Worm (Caenorhabditis elegans) whole organism, mixed stage, embryonic: Measurements from ENCODE around the gene F54F7.10.

Source experiments
- M03D4.4 ChIP-seq: sonication (generic microtip); optimal IDR thresholded peaks from 2 replicates; lab custom pipeline; 2017; ENCODE audit warnings: mild to moderate bottlenecking, missing genetic modification characterization, missing compliant biosample characterization
- bed-3 ChIP-seq: fragments of 200-800 bp; sonication (Bioruptor generic); optimal IDR thresholded peaks from 3 replicates; lab custom pipeline; 2018; ENCODE audit warnings: mild to moderate bottlenecking, missing genetic modification characterization, moderate library complexity, missing compliant biosample characterization
- blmp-1 ChIP-seq: fragments of 150-350 bp; optimal IDR thresholded peaks from 2 replicates; lab custom pipeline; 2014; ENCODE audit warnings: missing biosample characterization, missing genetic modification characterization
- ceh-39 ChIP-seq: fragments of 150-350 bp; optimal IDR thresholded peaks from 2 replicates; lab custom pipeline; 2014; ENCODE audit warnings: missing biosample characterization, missing genetic modification characterization
- ceh-43 ChIP-seq: fragments of 200-800 bp; sonication (Bioruptor generic); optimal IDR thresholded peaks from 2 replicates; lab custom pipeline; 2018; ENCODE audit warnings: mild to moderate bottlenecking, missing genetic modification characterization, moderate library complexity, missing compliant biosample characterization
- ceh-83 ChIP-seq: fragments of 200-800 bp; sonication (Bioruptor generic); optimal IDR thresholded peaks from 2 replicates; lab custom pipeline; 2018; ENCODE audit warnings: mild to moderate bottlenecking, missing genetic modification characterization, missing compliant biosample characterization
- ces-1 ChIP-seq: fragments of 150-350 bp; optimal IDR thresholded peaks from 2 replicates; lab custom pipeline; 2014; ENCODE audit warnings: missing biosample characterization, missing genetic modification reagents, missing genetic modification characterization
- cnd-1 ChIP-seq: fragments of 200-800 bp; sonication (Bioruptor generic); optimal IDR thresholded peaks from 2 replicates; lab custom pipeline; 2018; ENCODE audit warnings: mild to moderate bottlenecking, missing genetic modification characterization, missing compliant biosample characterization
- drap-1 ChIP-seq: fragments of 200-800 bp; sonication (Bioruptor generic); optimal IDR thresholded peaks from 3 replicates; lab custom pipeline; 2018; ENCODE audit warnings: mild to moderate bottlenecking, missing genetic modification characterization, missing compliant biosample characterization
- flh-1 ChIP-seq: fragments of 200-800 bp; sonication (Bioruptor generic); optimal IDR thresholded peaks from 2 replicates; lab custom pipeline; 2018; ENCODE audit warnings: mild to moderate bottlenecking, missing genetic modification characterization, moderate library complexity, missing compliant biosample characterization
- ham-2 ChIP-seq: fragments of 200-800 bp; sonication (Bioruptor generic); optimal IDR thresholded peaks from 2 replicates; lab custom pipeline; 2018; ENCODE audit warnings: mild to moderate bottlenecking, missing genetic modification characterization, missing compliant biosample characterization
- hlh-1 ChIP-seq: fragments of 150-350 bp; optimal IDR thresholded peaks from 2 replicates; lab custom pipeline; 2014; ENCODE audit warnings: missing biosample characterization, missing genetic modification reagents, missing genetic modification characterization
- lin-13 ChIP-seq: fragments of 150-350 bp; optimal IDR thresholded peaks from 2 replicates; lab custom pipeline; 2014; ENCODE audit warnings: missing biosample characterization, missing genetic modification characterization
- lin-32 ChIP-seq: fragments of 200-800 bp; sonication (Bioruptor generic); optimal IDR thresholded peaks from 2 replicates; lab custom pipeline; 2018; ENCODE audit warnings: mild to moderate bottlenecking, missing genetic modification characterization, missing compliant biosample characterization
- lsy-2 ChIP-seq: fragments of 150-350 bp; optimal IDR thresholded peaks from 2 replicates; lab custom pipeline; 2014; ENCODE audit warnings: missing biosample characterization, missing genetic modification characterization
- mls-2 ChIP-seq: sonication (generic microtip); optimal IDR thresholded peaks from 2 replicates; lab custom pipeline; 2016; ENCODE audit warnings: mild to moderate bottlenecking, missing genetic modification characterization, moderate library complexity, missing compliant biosample characterization
- nhr-12 ChIP-seq: fragments of 150-350 bp; optimal IDR thresholded peaks from 2 replicates; lab custom pipeline; 2014; ENCODE audit warnings: missing biosample characterization, missing genetic modification characterization
- nhr-237 ChIP-seq: fragments of 150-350 bp; optimal IDR thresholded peaks from 2 replicates; lab custom pipeline; 2014; ENCODE audit warnings: missing biosample characterization, missing genetic modification characterization
- nhr-28 ChIP-seq: fragments of 150-350 bp; optimal IDR thresholded peaks from 2 replicates; lab custom pipeline; 2014; ENCODE audit warnings: missing biosample characterization, missing genetic modification characterization
- nhr-76 ChIP-seq: sonication (generic microtip); optimal IDR thresholded peaks from 2 replicates; lab custom pipeline; 2017; ENCODE audit warnings: missing biosample characterization, missing genetic modification characterization
- pha-4 ChIP-seq: fragments of 150-350 bp; optimal IDR thresholded peaks from 2 replicates; lab custom pipeline; 2018; ENCODE audit warnings: missing biosample characterization, missing genetic modification reagents, missing genetic modification characterization
- snpc-4 ChIP-seq: fragments of 150-350 bp; optimal IDR thresholded peaks from 2 replicates; lab custom pipeline; 2014; ENCODE audit warnings: missing biosample characterization, missing genetic modification characterization
- sptf-1 ChIP-seq: sonication (generic microtip); optimal IDR thresholded peaks from 2 replicates; lab custom pipeline; 2017; ENCODE audit warnings: mild to moderate bottlenecking, missing genetic modification characterization, moderate library complexity, missing compliant biosample characterization
- tbx-8 ChIP-seq: fragments of 200-800 bp; sonication (Bioruptor generic); optimal IDR thresholded peaks from 2 replicates; lab custom pipeline; 2018; ENCODE audit warnings: mild to moderate bottlenecking, missing genetic modification characterization, moderate library complexity, missing compliant biosample characterization
- unc-120 ChIP-seq: sonication (generic microtip); optimal IDR thresholded peaks from 2 replicates; lab custom pipeline; 2017; ENCODE audit warnings: missing genetic modification characterization, missing compliant biosample characterization; ENCODE audit not compliant: poor library complexity, severe bottlenecking
- unc-39 ChIP-seq: fragments of 150-350 bp; optimal IDR thresholded peaks from 2 replicates; lab custom pipeline; 2014; ENCODE audit warnings: missing biosample characterization, missing genetic modification characterization
- unc-62 ChIP-seq: fragments of 150-350 bp; optimal IDR thresholded peaks from 2 replicates; lab custom pipeline; 2014; ENCODE audit warnings: missing biosample characterization, missing genetic modification reagents, missing genetic modification characterization
- zip-8 ChIP-seq: fragments of 150-350 bp; optimal IDR thresholded peaks from 2 replicates; lab custom pipeline; 2014; ENCODE audit warnings: missing biosample characterization, missing genetic modification characterization
- ztf-11 ChIP-seq: fragments of 150-350 bp; optimal IDR thresholded peaks from 2 replicates; lab custom pipeline; 2014; ENCODE audit warnings: missing biosample characterization, missing genetic modification characterization

F54F7.10 gene

DNA sequence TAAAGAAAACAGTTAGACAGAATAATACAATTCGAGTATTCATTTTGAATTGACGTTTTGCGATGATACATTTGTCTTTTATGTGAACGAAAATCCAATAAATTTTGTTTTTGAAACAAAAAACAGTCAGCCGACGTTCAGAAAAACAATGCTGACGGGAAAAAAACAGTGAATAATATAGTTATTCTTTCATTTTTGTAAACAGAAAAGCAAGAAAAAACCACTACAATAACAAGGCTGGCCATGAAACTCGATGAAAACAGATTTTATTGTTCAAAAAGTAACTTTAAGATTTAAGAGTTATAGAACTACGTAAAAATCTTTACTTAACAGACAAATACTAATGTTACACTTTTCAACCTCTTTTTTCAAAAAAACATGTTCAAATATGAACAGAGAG lies 13.3 kb upstream of the F54F7.10 start, which contains the start of gene F54F7.3:
Gene F54F7.3 (minus strand): TSS at position 101 of the 400 bp plus-strand sequence.
- TF ChIP-seq snpc-4 (tag; lab: Kevin White, UChicago), result no peak
- no peak for TF ChIP-seq cnd-1 (tag; lab: Kevin White, UChicago)
- TF ChIP-seq blmp-1, result no peak
- no peak for TF ChIP-seq ztf-11 (tag; lab: Kevin White, UChicago)
- no peak for TF ChIP-seq nhr-12

DNA sequence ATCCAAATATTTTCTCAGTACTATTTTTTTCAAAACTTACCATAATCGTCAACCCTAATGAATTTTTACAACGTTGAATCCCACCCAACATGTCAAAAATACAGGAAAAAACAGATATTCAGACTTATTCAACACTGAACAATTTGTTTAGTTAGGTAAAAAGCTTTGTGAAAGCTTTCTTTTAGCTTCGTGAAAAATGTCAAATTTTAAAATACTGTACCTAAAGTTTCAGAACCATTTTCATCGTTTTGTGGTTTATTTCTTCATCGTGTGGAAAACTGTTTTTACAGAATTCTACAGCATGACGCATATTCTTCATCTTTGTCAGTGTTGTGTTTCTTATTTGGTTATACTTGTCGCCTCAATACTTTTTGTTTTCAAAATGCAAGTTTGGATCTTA lies 12.8 kb upstream of the F54F7.10 start, which contains the start of gene F54F7.14:
Gene F54F7.14 (plus strand): TSS at position 301 of the 400 bp plus-strand sequence.
- no peak for TF ChIP-seq unc-39 (tag; lab: Kevin White, UChicago)
- no peak for TF ChIP-seq flh-1 (GFP tag; lab: Kevin White, UChicago)
- TF ChIP-seq zip-8 (tag; lab: Kevin White, UChicago), result no peak
- no peak for TF ChIP-seq ceh-83 (GFP tag; lab: Kevin White, UChicago)
- TF ChIP-seq lin-32 (GFP tag; lab: Kevin White, UChicago), result no peak
- TF ChIP-seq bed-3 (GFP tag; lab: Kevin White, UChicago), result no peak
- no peak for TF ChIP-seq ceh-43 (GFP tag; lab: Kevin White, UChicago)
- TF ChIP-seq nhr-76 (tag; lab: Kevin White, UChicago), result no peak
- TF ChIP-seq nhr-28 (tag; lab: Kevin White, UChicago), result no peak
- TF ChIP-seq sptf-1, result no peak
- TF ChIP-seq nhr-12, result no peak
- no peak for TF ChIP-seq M03D4.4 (tag; lab: Kevin White, UChicago)

DNA sequence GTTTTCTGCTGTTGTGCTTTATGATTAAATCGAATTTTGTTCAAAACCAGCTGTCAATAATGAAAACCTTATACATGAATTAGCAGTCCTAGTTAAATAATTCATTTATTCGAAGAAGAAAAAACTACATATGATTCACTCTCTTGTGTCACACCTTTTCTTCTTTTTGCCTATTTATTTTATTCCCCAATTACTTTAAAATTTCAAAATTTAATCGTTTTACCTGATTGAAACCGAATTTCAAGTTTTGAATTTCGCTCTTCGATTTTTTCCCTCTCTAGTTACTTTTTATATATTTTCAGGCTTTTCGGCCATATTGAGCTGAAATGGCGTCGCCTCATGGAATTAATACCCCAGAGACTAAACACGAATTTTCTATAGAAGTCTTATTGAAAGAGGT lies 10.9 kb upstream of the F54F7.10 start, which contains the start of gene xtr-1:
Gene xtr-1 (plus strand): TSS at position 301 of the 400 bp plus-strand sequence.
- TF ChIP-seq ceh-43 (GFP tag; lab: Kevin White, UChicago) (no peak), drap-1 (GFP tag; lab: Kevin White, UChicago) (no peak), flh-1 (GFP tag; lab: Kevin White, UChicago) (no peak)

DNA sequence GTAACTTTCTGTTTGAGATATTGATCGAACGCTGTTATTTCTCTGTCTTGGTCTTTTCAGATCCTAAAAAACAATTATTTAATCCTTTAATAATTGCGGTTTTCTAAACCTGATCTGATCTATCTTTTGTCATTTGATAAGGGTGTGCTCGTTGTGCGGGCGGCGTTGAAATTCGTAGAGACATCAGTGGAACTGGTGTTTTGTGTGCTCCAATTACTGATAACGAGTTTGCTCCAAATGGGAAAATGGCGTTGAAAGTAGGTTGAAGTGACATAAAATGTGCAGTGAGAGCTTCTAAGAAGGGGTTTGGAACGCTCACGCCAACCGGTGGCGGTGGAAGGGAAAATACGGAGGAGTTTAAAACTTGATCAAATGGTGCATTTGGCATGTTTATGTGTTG lies 9.0 kb upstream of the F54F7.10 start:
- TF ChIP-seq drap-1 (GFP tag; lab: Kevin White, UChicago), result no peak
- TF ChIP-seq sptf-1, result no peak
- no peak for TF ChIP-seq nhr-12
- TF ChIP-seq ztf-11 (tag; lab: Kevin White, UChicago), result no peak
- TF ChIP-seq unc-62 (GFP tag; lab: Kevin White, UChicago), result no peak
- no peak for TF ChIP-seq unc-120
- no peak for TF ChIP-seq lin-13 (tag; lab: Kevin White, UChicago)
- TF ChIP-seq nhr-28 (tag; lab: Kevin White, UChicago), result no peak
- TF ChIP-seq hlh-1 (tag; lab: Kevin White, UChicago), result no peak
- no peak for TF ChIP-seq nhr-76 (tag; lab: Kevin White, UChicago)
- TF ChIP-seq ceh-39 (tag; lab: Kevin White, UChicago), result no peak
- no peak for TF ChIP-seq flh-1 (GFP tag; lab: Kevin White, UChicago)
- TF ChIP-seq pha-4 (tag; lab: Kevin White, UChicago), result no peak
- TF ChIP-seq snpc-4 (tag; lab: Kevin White, UChicago), result no peak
- no peak for TF ChIP-seq nhr-237 (tag; lab: Kevin White, UChicago)
- no peak for TF ChIP-seq M03D4.4 (tag; lab: Kevin White, UChicago)
- TF ChIP-seq cnd-1 (tag; lab: Kevin White, UChicago), result no peak
- TF ChIP-seq lin-32 (GFP tag; lab: Kevin White, UChicago), result no peak
- no peak for TF ChIP-seq lsy-2 (tag; lab: Kevin White, UChicago)
- TF ChIP-seq, all 35 proteins: peak for 0

DNA sequence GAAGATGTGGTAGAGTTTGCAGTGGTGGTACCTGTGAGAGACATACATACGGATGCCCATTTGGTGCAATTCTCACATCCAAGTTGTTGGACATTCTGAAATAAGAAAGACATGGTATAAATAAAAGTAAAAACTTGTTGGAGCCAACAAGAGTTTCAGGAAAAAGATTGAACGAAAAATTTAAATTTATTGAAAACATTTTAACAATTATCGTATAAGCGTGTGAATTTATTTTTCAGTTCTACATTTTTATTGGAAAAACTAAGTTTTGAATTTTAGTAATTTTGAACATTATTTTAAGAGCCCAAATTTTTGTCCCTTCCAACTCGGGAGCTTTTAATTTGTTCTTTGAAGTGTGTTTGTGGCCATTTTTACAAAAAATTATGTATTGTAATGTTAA lies 8.5 kb upstream of the F54F7.10 start, which contains the start of gene F54F7.8:
Gene F54F7.8 (minus strand): TSS at position 101 of the 400 bp plus-strand sequence.
- TF ChIP-seq ceh-43 (GFP tag; lab: Kevin White, UChicago) (no peak), ceh-83 (GFP tag; lab: Kevin White, UChicago) (no peak), hlh-1 (tag; lab: Kevin White, UChicago) (no peak), ces-1 (GFP tag; lab: Kevin White, UChicago) (no peak), mls-2 (no peak), ham-2 (no peak), M03D4.4 (tag; lab: Kevin White, UChicago) (no peak), nhr-28 (tag; lab: Kevin White, UChicago) (no peak), ceh-39 (tag; lab: Kevin White, UChicago) (no peak), tbx-8 (no peak), blmp-1 (no peak), zip-8 (tag; lab: Kevin White, UChicago) (no peak), snpc-4 (tag; lab: Kevin White, UChicago) (no peak), ztf-11 (tag; lab: Kevin White, UChicago) (no peak), nhr-12 (no peak)
- TF ChIP-seq, all 35 proteins: peak for 0
